Fruit fly (Drosophila melanogaster) whole organism, embryonic: ENCODE measurements around the gene Nasp.

Experiments
- BtbVII ChIP-seq: fragments of 200-800 bp; sonication (Bioruptor generic); optimal IDR thresholded peaks from 3 replicates; lab custom pipeline; 2017; ENCODE audit warnings: missing biosample characterization, mild to moderate bottlenecking, missing genetic modification characterization
- CG10267 ChIP-seq: fragments of 200-800 bp; sonication (Bioruptor generic); optimal IDR thresholded peaks from 2 replicates; lab custom pipeline; 2018; ENCODE audit warnings: missing biosample characterization, mild to moderate bottlenecking, missing genetic modification characterization, moderate library complexity
- CG10321 ChIP-seq: fragments of 200-800 bp; sonication (Bioruptor generic); IDR thresholded peaks from 2 replicates; pipeline ENCODE4 v1.3.6; 2022; ENCODE audit warnings: missing biosample characterization, missing genetic modification characterization
- CG11504 ChIP-seq: fragments of 200-800 bp; sonication (Bioruptor generic); optimal IDR thresholded peaks from 3 replicates; lab custom pipeline; 2019; ENCODE audit warnings: missing biosample characterization, mild to moderate bottlenecking, missing genetic modification characterization, moderate library complexity
- CG11560 ChIP-seq: fragments of 200-800 bp; sonication (Bioruptor generic); IDR thresholded peaks from 3 replicates; pipeline ENCODE4 v1.3.6; 2022; ENCODE audit warnings: missing biosample characterization, missing genetic modification characterization
- CG12744 ChIP-seq: fragments of 200-800 bp; sonication (Bioruptor generic); optimal IDR thresholded peaks from 2 replicates; lab custom pipeline; 2016; ENCODE audit warnings: missing biosample characterization, missing genetic modification characterization
- CG13296 ChIP-seq: fragments of 200-800 bp; sonication (Bioruptor generic); optimal IDR thresholded peaks from 3 replicates; lab custom pipeline; 2018; ENCODE audit warnings: missing biosample characterization, mild to moderate bottlenecking, missing genetic modification characterization
- CG15073 ChIP-seq: fragments of 200-800 bp; sonication (Bioruptor generic); optimal IDR thresholded peaks from 2 replicates; lab custom pipeline; 2016; ENCODE audit warnings: missing biosample characterization, missing genetic modification characterization
- CG18262 ChIP-seq: fragments of 200-800 bp; optimal IDR thresholded peaks from 3 replicates; lab custom pipeline; 2019; ENCODE audit warnings: missing biosample characterization, mild to moderate bottlenecking, missing genetic modification characterization, moderate library complexity
- CG18476 ChIP-seq: fragments of 200-800 bp; sonication (Bioruptor generic); optimal IDR thresholded peaks from 2 replicates; lab custom pipeline; 2016; ENCODE audit warnings: missing biosample characterization, mild to moderate bottlenecking, missing genetic modification characterization
- CG31365 ChIP-seq: fragments of 200-800 bp; sonication (Bioruptor generic); optimal IDR thresholded peaks from 2 replicates; lab custom pipeline; 2018; ENCODE audit warnings: missing biosample characterization, mild to moderate bottlenecking, missing genetic modification characterization
- CG33213 ChIP-seq: fragments of 200-800 bp; sonication (Bioruptor generic); optimal IDR thresholded peaks from 3 replicates; lab custom pipeline; 2016; ENCODE audit warnings: missing biosample characterization, missing genetic modification characterization
- CG5180 ChIP-seq: fragments of 200-800 bp; sonication (Bioruptor generic); optimal IDR thresholded peaks from 3 replicates; lab custom pipeline; 2017; ENCODE audit warnings: missing biosample characterization, missing genetic modification characterization, mild to moderate bottlenecking, moderate library complexity, missing genetic modification reagents
- CG6765 ChIP-seq: fragments of 200-800 bp; sonication (Bioruptor generic); optimal IDR thresholded peaks from 3 replicates; lab custom pipeline; 2017; ENCODE audit warnings: missing biosample characterization, mild to moderate bottlenecking, missing genetic modification characterization
- CG7271 ChIP-seq: fragments of 200-800 bp; sonication (Bioruptor generic); optimal IDR thresholded peaks from 2 replicates; lab custom pipeline; 2018; ENCODE audit warnings: missing biosample characterization, mild to moderate bottlenecking, missing genetic modification characterization, moderate library complexity
- CG7556 ChIP-seq: fragments of 200-800 bp; sonication (Bioruptor generic); optimal IDR thresholded peaks from 2 replicates; lab custom pipeline; 2017; ENCODE audit warnings: missing biosample characterization, mild to moderate bottlenecking, missing genetic modification characterization
- CG7839 ChIP-seq: fragments of 200-800 bp; sonication (Bioruptor generic); optimal IDR thresholded peaks from 3 replicates; lab custom pipeline; 2018; ENCODE audit warnings: missing biosample characterization, mild to moderate bottlenecking, missing genetic modification characterization, moderate library complexity
- CG7928 ChIP-seq: fragments of 200-800 bp; sonication (Bioruptor generic); optimal IDR thresholded peaks from 2 replicates; lab custom pipeline; 2017; ENCODE audit warnings: missing biosample characterization, mild to moderate bottlenecking, missing genetic modification characterization
- CG8281 ChIP-seq: fragments of 200-800 bp; sonication (Bioruptor generic); optimal IDR thresholded peaks from 2 replicates; lab custom pipeline; 2018; ENCODE audit warnings: missing biosample characterization, mild to moderate bottlenecking, missing genetic modification characterization, moderate library complexity
- CG8944 ChIP-seq: fragments of 200-800 bp; sonication (Bioruptor generic); optimal IDR thresholded peaks from 3 replicates; lab custom pipeline; 2016; ENCODE audit warnings: missing biosample characterization, missing genetic modification characterization
- CG9215 ChIP-seq: fragments of 200-800 bp; sonication (Bioruptor generic); IDR thresholded peaks from 2 replicates; pipeline ENCODE4 v1.3.6; 2022; ENCODE audit warnings: missing biosample characterization, missing genetic modification characterization
- CG9437 ChIP-seq: fragments of 200-800 bp; sonication (Bioruptor generic); optimal IDR thresholded peaks from 2 replicates; lab custom pipeline; 2018; ENCODE audit warnings: missing biosample characterization, mild to moderate bottlenecking, missing genetic modification characterization
- CG9932 ChIP-seq: fragments of 200-800 bp; sonication (Bioruptor generic); IDR thresholded peaks from 2 replicates; pipeline ENCODE4 v1.3.6; 2022; ENCODE audit warnings: missing biosample characterization, missing genetic modification characterization
- CoRest ChIP-seq: fragments of 200-800 bp; sonication (Bioruptor generic); optimal IDR thresholded peaks from 3 replicates; lab custom pipeline; 2018; ENCODE audit warnings: missing biosample characterization, mild to moderate bottlenecking, missing genetic modification characterization, moderate library complexity
- Hr78 ChIP-seq, 2 experiments: fragments of 200-800 bp in 1 of 2; fragments of >200 bp in 1 of 2; sonication (Bioruptor generic) in 1 of 2; optimal IDR thresholded peaks; 2 replicates each; lab custom pipeline; 2017 to 2019; ENCODE audit warnings: missing biosample characterization in 2 of 2, missing genetic modification characterization in 2 of 2, mild to moderate bottlenecking in 1 of 2, moderate library complexity in 1 of 2
- MBD-R2 ChIP-seq: fragments of 200-800 bp; sonication (Bioruptor generic); IDR thresholded peaks from 2 replicates; pipeline ENCODE4 v1.3.6; 2022; ENCODE audit warnings: missing biosample characterization, missing genetic modification characterization
- NC2β ChIP-seq: fragments of 200-800 bp; sonication (Bioruptor generic); optimal IDR thresholded peaks from 2 replicates; lab custom pipeline; 2016; ENCODE audit warnings: missing biosample characterization, missing genetic modification characterization
- NFAT ChIP-seq: fragments of 200-800 bp; sonication (Bioruptor generic); IDR thresholded peaks from 2 replicates; pipeline ENCODE4 v1.3.6; 2022; ENCODE audit warnings: missing biosample characterization, missing genetic modification characterization
- Nf-YB ChIP-seq: fragments of 200-800 bp; sonication (Bioruptor generic); optimal IDR thresholded peaks from 3 replicates; lab custom pipeline; 2019; ENCODE audit warnings: missing biosample characterization, mild to moderate bottlenecking, missing genetic modification characterization, moderate library complexity
- Pdp1 ChIP-seq, 2 experiments: fragments of 200-800 bp; sonication (Bioruptor generic); optimal IDR thresholded peaks; 3 replicates each; lab custom pipeline; 2016; ENCODE audit warnings: missing biosample characterization in 2 of 2, missing genetic modification characterization in 2 of 2, mild to moderate bottlenecking in 1 of 2, moderate library complexity in 1 of 2
- Side ChIP-seq: fragments of 200-800 bp; sonication (Bioruptor generic); optimal IDR thresholded peaks from 2 replicates; lab custom pipeline; 2016; ENCODE audit warnings: missing biosample characterization, missing genetic modification characterization
- Sox102F ChIP-seq: fragments of 200-800 bp; sonication (Bioruptor generic); optimal IDR thresholded peaks from 2 replicates; lab custom pipeline; 2018; ENCODE audit warnings: missing biosample characterization, mild to moderate bottlenecking, missing genetic modification characterization, moderate library complexity
- Ssrp ChIP-seq: fragments of 200-800 bp; sonication (Bioruptor generic); optimal IDR thresholded peaks from 2 replicates; lab custom pipeline; 2018; ENCODE audit warnings: missing biosample characterization, mild to moderate bottlenecking, missing genetic modification characterization, moderate library complexity
- Vsx1 ChIP-seq: fragments of 200-800 bp; sonication (Bioruptor generic); optimal IDR thresholded peaks from 2 replicates; lab custom pipeline; 2017; ENCODE audit warnings: missing biosample characterization, mild to moderate bottlenecking, missing genetic modification characterization, missing genetic modification reagents
- ab ChIP-seq: fragments of 200-800 bp; sonication (Bioruptor generic); optimal IDR thresholded peaks from 2 replicates; lab custom pipeline; 2016; ENCODE audit warnings: missing biosample characterization, missing genetic modification characterization
- az2 ChIP-seq: fragments of 200-800 bp; sonication (Bioruptor generic); optimal IDR thresholded peaks from 3 replicates; lab custom pipeline; 2016; ENCODE audit warnings: missing biosample characterization, missing genetic modification characterization
- corto ChIP-seq: fragments of 200-800 bp; sonication (Bioruptor generic); optimal IDR thresholded peaks from 2 replicates; lab custom pipeline; 2016; ENCODE audit warnings: missing biosample characterization, mild to moderate bottlenecking, missing genetic modification characterization, moderate library complexity
- cwo ChIP-seq: fragments of 200-800 bp; sonication (Bioruptor generic); optimal IDR thresholded peaks from 3 replicates; lab custom pipeline; 2017; ENCODE audit warnings: missing biosample characterization, missing genetic modification characterization, mild to moderate bottlenecking, moderate library complexity, missing genetic modification reagents
- grau ChIP-seq: fragments of 200-800 bp; optimal IDR thresholded peaks from 3 replicates; lab custom pipeline; 2019; ENCODE audit warnings: missing biosample characterization, mild to moderate bottlenecking, missing genetic modification characterization, moderate library complexity
- gt ChIP-seq: fragments of 200-800 bp; sonication (Bioruptor generic); IDR thresholded peaks from 2 replicates; pipeline ENCODE4 v1.3.6; 2022; ENCODE audit warnings: missing biosample characterization, missing genetic modification characterization
- luna ChIP-seq: fragments of 200-800 bp; sonication (Bioruptor generic); optimal IDR thresholded peaks from 2 replicates; lab custom pipeline; 2016; ENCODE audit warnings: missing biosample characterization, missing genetic modification characterization
- nerfin-1 ChIP-seq: fragments of 200-800 bp; sonication (Bioruptor generic); optimal IDR thresholded peaks from 3 replicates; lab custom pipeline; 2019; ENCODE audit warnings: missing biosample characterization, mild to moderate bottlenecking, missing genetic modification characterization, moderate library complexity
- nerfin-2 ChIP-seq: fragments of 200-800 bp; sonication (Bioruptor generic); IDR thresholded peaks from 2 replicates; pipeline ENCODE4 v1.3.6; 2022; ENCODE audit warnings: missing biosample characterization, missing genetic modification characterization; ENCODE audit not compliant: partially characterized antibody
- otp ChIP-seq: fragments of 200-800 bp; sonication (Bioruptor generic); IDR thresholded peaks from 3 replicates; pipeline ENCODE4, ENCODE4 v1.3.6; 2022; ENCODE audit warnings: missing biosample characterization, missing genetic modification characterization
- ranshi ChIP-seq: fragments of 200-800 bp; sonication (Bioruptor generic); IDR thresholded peaks from 2 replicates; pipeline ENCODE4 v1.3.6; 2022; ENCODE audit warnings: missing biosample characterization, missing genetic modification characterization
- so ChIP-seq: fragments of 200-800 bp; sonication (Bioruptor generic); IDR thresholded peaks from 3 replicates; pipeline ENCODE4 v1.3.6; 2022; ENCODE audit warnings: missing biosample characterization, missing genetic modification characterization
- sqz ChIP-seq: fragments of 200-800 bp; sonication (Bioruptor generic); optimal IDR thresholded peaks from 3 replicates; lab custom pipeline; 2018; ENCODE audit warnings: missing biosample characterization, mild to moderate bottlenecking, missing genetic modification characterization
- sr ChIP-seq: fragments of 200-800 bp; sonication (Bioruptor generic); IDR thresholded peaks from 3 replicates; pipeline ENCODE4 v1.3.6; 2022; ENCODE audit warnings: missing biosample characterization, missing genetic modification characterization
- tgo ChIP-seq: fragments of 200-800 bp; sonication (Bioruptor generic); IDR thresholded peaks from 3 replicates; pipeline ENCODE4 v1.3.6; 2022; ENCODE audit warnings: missing biosample characterization, missing genetic modification characterization
- unpg ChIP-seq: fragments of 200-800 bp; sonication (Bioruptor generic); optimal IDR thresholded peaks from 3 replicates; lab custom pipeline; 2018; ENCODE audit warnings: missing biosample characterization, mild to moderate bottlenecking, missing genetic modification characterization, moderate library complexity
- wek ChIP-seq: fragments of 200-800 bp; sonication (Bioruptor generic); optimal IDR thresholded peaks from 3 replicates; lab custom pipeline; 2018; ENCODE audit warnings: missing biosample characterization, mild to moderate bottlenecking, missing genetic modification characterization, moderate library complexity

The Nasp gene

dm6 chr3R:8712722-8713131 is 34.9 kb upstream of the Nasp start, which contains the start of gene CG8112 (continued):
- TF ChIP-seq so (GFP tag; lab: Robert Waterston, UW) = no peak
- TF ChIP-seq grau (tag; lab: Kevin White, UChicago) = peak; percentile 51
- TF ChIP-seq tgo (GFP tag; lab: Robert Waterston, UW) = no peak
- 0 out of 2 replicates have a peak, but pooled peaks have one; percentile 21 for TF ChIP-seq CG9932
- no peak for TF ChIP-seq CG10267 (tag; lab: Kevin White, UChicago)
- no peak for TF ChIP-seq ab (GFP tag; lab: Kevin White, UChicago)
- TF ChIP-seq wek (GFP tag; lab: Kevin White, UChicago) = no peak
- no peak for TF ChIP-seq az2
- TF ChIP-seq CoRest = peak; percentile 32
- peak; percentile 0 for TF ChIP-seq unpg (GFP tag; lab: Kevin White, UChicago)
- peak; percentile 44 for TF ChIP-seq CG13296 (GFP tag; lab: Kevin White, UChicago)
- TF ChIP-seq corto (GFP tag; lab: Kevin White, UChicago) = no peak
- no peak for TF ChIP-seq CG12744 (GFP tag; lab: Kevin White, UChicago)
- TF ChIP-seq CG8944 = no peak
- peak; percentile 7 for TF ChIP-seq Vsx1 (GFP tag; lab: Kevin White, UChicago)
- no peak for TF ChIP-seq Side (GFP tag; lab: Kevin White, UChicago)
- TF ChIP-seq CG18262 (tag; lab: Kevin White, UChicago) = peak; percentile 57
- no peak for TF ChIP-seq CG7271 (tag; lab: Kevin White, UChicago)
- no peak for TF ChIP-seq CG7928
- TF ChIP-seq ranshi = no peak
- no peak for TF ChIP-seq CG11504 (tag; lab: Kevin White, UChicago)
- peak; percentile 52 for TF ChIP-seq CG7556
- TF ChIP-seq CG31365 (tag; lab: Kevin White, UChicago) = no peak
- TF ChIP-seq CG6765 = no peak
- TF ChIP-seq gt (GFP tag; lab: Robert Waterston, UW) = no peak
- no peak for TF ChIP-seq MBD-R2 (GFP tag; lab: Robert Waterston, UW)
- TF ChIP-seq Nf-YB (GFP tag; lab: Kevin White, UChicago) = peak; percentile 6
- no peak for TF ChIP-seq Hr78 (GFP tag; optimal IDR thresholded peaks at IDR 0.05; lab: Kevin White, UChicago)
- peak; percentile 22 for TF ChIP-seq CG9437 (GFP tag; lab: Kevin White, UChicago)
- TF ChIP-seq cwo (GFP tag; lab: Kevin White, UChicago) = peak; percentile 24
- no peak for TF ChIP-seq BtbVII (GFP tag; lab: Kevin White, UChicago)
- TF ChIP-seq sqz (GFP tag; lab: Kevin White, UChicago) = no peak
- TF ChIP-seq CG5180 (GFP tag; lab: Kevin White, UChicago) = no peak
- no peak for TF ChIP-seq CG10321 (GFP tag; lab: Robert Waterston, UW)
- no peak for TF ChIP-seq Pdp1 (GFP tag; optimal IDR thresholded peaks at IDR 0.05; lab: Kevin White, UChicago)
- TF ChIP-seq nerfin-2 (GFP tag; lab: Robert Waterston, UW) = no peak
- no peak for TF ChIP-seq otp (GFP tag; lab: Robert Waterston, UW)
- peak; percentile 14 for TF ChIP-seq CG7839
- no peak for TF ChIP-seq NFAT (GFP tag; lab: Robert Waterston, UW)
- TF ChIP-seq CG9215 = no peak
- TF ChIP-seq Sox102F (GFP tag; lab: Kevin White, UChicago) = peak; percentile 33
- no peak for TF ChIP-seq nerfin-1 (tag; lab: Kevin White, UChicago)
- no peak for TF ChIP-seq CG33213
- no peak for TF ChIP-seq CG11560 (tag; lab: Robert Waterston, UW)
- peak; percentile 11 for TF ChIP-seq Ssrp (tag; lab: Kevin White, UChicago)
- TF ChIP-seq luna (GFP tag; lab: Kevin White, UChicago) = no peak
- TF ChIP-seq sr (GFP tag; lab: Robert Waterston, UW) = no peak
- no peak for TF ChIP-seq NC2β (GFP tag; lab: Kevin White, UChicago)
- TF ChIP-seq CG8281 (tag; lab: Kevin White, UChicago) = no peak
- no peak for TF ChIP-seq CG15073 (GFP tag; lab: Kevin White, UChicago)
- no peak for TF ChIP-seq CG18476 (GFP tag; lab: Kevin White, UChicago)
